Fruit fly (Drosophila melanogaster): Measurements from ENCODE around the gene CG33189.

CG33189 gene

DNA sequence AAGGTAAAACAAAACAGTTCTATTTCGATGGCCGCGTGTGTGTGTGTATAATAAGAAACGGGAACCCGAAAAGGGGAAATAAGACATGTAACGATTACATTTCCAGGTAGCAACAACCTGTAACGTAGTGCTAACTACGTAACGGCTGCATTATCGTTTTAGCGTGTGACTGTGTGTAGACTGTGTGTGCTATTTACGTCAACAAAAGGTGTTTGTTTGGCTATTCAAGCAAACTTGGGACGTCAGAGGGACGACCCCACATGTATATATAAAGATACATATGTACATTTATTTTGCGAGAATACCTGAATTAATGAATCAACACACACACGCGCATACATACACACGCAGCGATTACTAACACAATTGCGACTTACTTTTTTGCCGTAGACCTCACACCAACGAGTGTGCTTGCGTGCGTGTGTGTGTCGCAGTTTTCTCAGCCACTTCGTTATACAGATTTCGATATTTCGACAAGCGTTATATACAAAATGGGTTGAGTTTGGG is 39.0 kb upstream of the CG33189 start (continued):
- TF ChIP-seq Asciz (GFP tag; optimal IDR thresholded peaks at IDR 0.05), result no peak
- peak; percentile 8 for TF ChIP-seq CG7987 (GFP tag; optimal IDR thresholded peaks at IDR 0.05)
- TF ChIP-seq Neu2 (GFP tag; optimal IDR thresholded peaks at IDR 0.05; ENCODE audit: borderline replicate concordance), result no peak
- no peak for TF ChIP-seq Nf-YC (tag; optimal IDR thresholded peaks at IDR 0.05)
- TF ChIP-seq CG31365 (tag; optimal IDR thresholded peaks at IDR 0.05), result no peak
- TF ChIP-seq cwo (GFP tag; optimal IDR thresholded peaks at IDR 0.05), result peak; percentile 19
- no peak for TF ChIP-seq CG3407 (GFP tag; optimal IDR thresholded peaks at IDR 0.05)
- peak; percentile 36 for TF ChIP-seq CG12299 (tag; optimal IDR thresholded peaks at IDR 0.05)
- peak; percentile 55 for TF ChIP-seq caup (GFP tag; optimal IDR thresholded peaks at IDR 0.05; ENCODE audit: severe bottlenecking)
- no peak for TF ChIP-seq Tbp (GFP tag; optimal IDR thresholded peaks at IDR 0.05)
- peak in 1 of 2 experiments; percentile 27 for TF ChIP-seq Hr51 (GFP tag; optimal IDR thresholded peaks at IDR 0.05)
- no peak for TF ChIP-seq sim (GFP tag; IDR thresholded peaks at IDR 0.05)
- peak; percentile 14 for TF ChIP-seq ATbp (GFP tag; optimal IDR thresholded peaks at IDR 0.05)
- peak; percentile 21 for TF ChIP-seq CG10274 (GFP tag; optimal IDR thresholded peaks at IDR 0.05)
- TF ChIP-seq Taf1 (GFP tag; IDR thresholded peaks at IDR 0.05), result no peak
- no peak for TF ChIP-seq exex (tag; optimal IDR thresholded peaks at IDR 0.05)
- no peak for TF ChIP-seq CG12104 (GFP tag; optimal IDR thresholded peaks at IDR 0.05)
- no peak for TF ChIP-seq sisA (GFP tag; IDR thresholded peaks at IDR 0.05)
- TF ChIP-seq ind (GFP tag; optimal IDR thresholded peaks at IDR 0.05), result no peak
- no peak for TF ChIP-seq CG13123 (GFP tag; optimal IDR thresholded peaks at IDR 0.05)
- peak; percentile 28 for TF ChIP-seq B-H2 (GFP tag; optimal IDR thresholded peaks at IDR 0.05)
- TF ChIP-seq odd (GFP tag; optimal IDR thresholded peaks at IDR 0.05), result no peak
- no peak for TF ChIP-seq Hsf (GFP tag; optimal IDR thresholded peaks at IDR 0.05)
- no peak for TF ChIP-seq Sin3A (optimal IDR thresholded peaks at IDR 0.05)
- no peak for TF ChIP-seq usp (GFP tag; optimal IDR thresholded peaks at IDR 0.05)
- peak; percentile 21 for TF ChIP-seq CG3281 (GFP tag; optimal IDR thresholded peaks at IDR 0.05)
- peak; percentile 42 for TF ChIP-seq CG2678 (tag; optimal IDR thresholded peaks at IDR 0.05)
- TF ChIP-seq Doc2 (GFP tag; IDR thresholded peaks at IDR 0.05), result no peak
- no peak for TF ChIP-seq gsb-n (tag; optimal IDR thresholded peaks at IDR 0.05)
- peak; percentile 11 for TF ChIP-seq CG12219 (GFP tag; optimal IDR thresholded peaks at IDR 0.05)
- TF ChIP-seq CG4328 (GFP tag; optimal IDR thresholded peaks at IDR 0.05), result peak; percentile 18
- no peak for TF ChIP-seq grau (tag; optimal IDR thresholded peaks at IDR 0.05)
- TF ChIP-seq CoRest (tag; optimal IDR thresholded peaks at IDR 0.05), result no peak
- no peak; the same call in 1 of the 2 replicates for TF ChIP-seq NFAT (GFP tag; IDR thresholded peaks at IDR 0.05)
- no peak for TF ChIP-seq CG4854 (GFP tag; optimal IDR thresholded peaks at IDR 0.05)
- no peak for TF ChIP-seq Abd-B (GFP tag; optimal IDR thresholded peaks at IDR 0.05)
- no peak for TF ChIP-seq CG6689 (GFP tag; IDR thresholded peaks at IDR 0.05)
- TF ChIP-seq cg (GFP tag; optimal IDR thresholded peaks at IDR 0.05), result peak; percentile 86
- peak; percentile 86 for TF ChIP-seq CG12769 (tag; optimal IDR thresholded peaks at IDR 0.05)
- no peak for TF ChIP-seq B-H1 (GFP tag; IDR thresholded peaks at IDR 0.05)
- TF ChIP-seq CG10543 (GFP tag; optimal IDR thresholded peaks at IDR 0.05), result peak; percentile 48
- no peak for TF ChIP-seq ERR (GFP tag; optimal IDR thresholded peaks at IDR 0.05)
- peak; percentile 20 for TF ChIP-seq CG12744 (GFP tag; optimal IDR thresholded peaks at IDR 0.05)
- no peak for TF ChIP-seq CG12155 (GFP tag; optimal IDR thresholded peaks at IDR 0.05)
- TF ChIP-seq CG6654 (GFP tag; optimal IDR thresholded peaks at IDR 0.05), result no peak
- TF ChIP-seq bowl (GFP tag; IDR thresholded peaks at IDR 0.05), result no peak
- no peak for TF ChIP-seq ap (GFP tag; IDR thresholded peaks at IDR 0.05)
- TF ChIP-seq HLH54F (GFP tag; optimal IDR thresholded peaks at IDR 0.05), result no peak
- TF ChIP-seq CG16815 (GFP tag; optimal IDR thresholded peaks at IDR 0.05), result no peak
- TF ChIP-seq Hey (tag; optimal IDR thresholded peaks at IDR 0.05), result no peak
- TF ChIP-seq CG4424 (GFP tag; optimal IDR thresholded peaks at IDR 0.05), result no peak

Data from whole organism, embryonic.